Fruit fly (Drosophila melanogaster) whole organism, embryonic: ENCODE data around the gene CG5731.
A peak's percentile ranks its signal among the peaks of the same experiment; 100 is the strongest.

Experiments used
- Atf6 ChIP-seq: fragments of 200-800 bp; sonication (Bioruptor generic); IDR thresholded peaks from 2 replicates; pipeline ENCODE4 v1.3.6; 2022; ENCODE audit warnings: missing biosample characterization, missing genetic modification characterization
- B-H2 ChIP-seq: fragments of 200-800 bp; sonication (Bioruptor generic); optimal IDR thresholded peaks from 2 replicates; lab custom pipeline; 2018; ENCODE audit warnings: missing biosample characterization, mild to moderate bottlenecking, missing genetic modification characterization
- C15 ChIP-seq: fragments of 200-800 bp; sonication (Bioruptor generic); IDR thresholded peaks from 3 replicates; pipeline ENCODE4 v1.3.6; 2022; ENCODE audit warnings: missing biosample characterization, missing genetic modification characterization
- CG10147 ChIP-seq: fragments of 200-800 bp; sonication (Bioruptor generic); optimal IDR thresholded peaks from 2 replicates; lab custom pipeline; 2019; ENCODE audit warnings: missing biosample characterization, mild to moderate bottlenecking, missing genetic modification characterization, moderate library complexity
- CG10565 ChIP-seq: fragments of 200-800 bp; sonication (Bioruptor generic); optimal IDR thresholded peaks from 3 replicates; lab custom pipeline; 2016; ENCODE audit warnings: missing biosample characterization, mild to moderate bottlenecking, missing genetic modification characterization
- CG11398 ChIP-seq: fragments of 200-800 bp; sonication (Bioruptor generic); optimal IDR thresholded peaks from 2 replicates; lab custom pipeline; 2016; ENCODE audit warnings: missing biosample characterization, missing genetic modification characterization
- CG13424 ChIP-seq: fragments of 200-800 bp; sonication (Bioruptor generic); optimal IDR thresholded peaks from 2 replicates; lab custom pipeline; 2019; ENCODE audit warnings: missing biosample characterization, mild to moderate bottlenecking, missing genetic modification characterization, moderate library complexity
- CG13624 ChIP-seq: fragments of 200-800 bp; sonication (Bioruptor generic); optimal IDR thresholded peaks from 2 replicates; lab custom pipeline; 2016; ENCODE audit warnings: missing biosample characterization, missing genetic modification characterization
- CG1529 ChIP-seq: fragments of 200-800 bp; sonication (Bioruptor generic); optimal IDR thresholded peaks from 3 replicates; lab custom pipeline; 2018; ENCODE audit warnings: missing biosample characterization, missing genetic modification characterization
- CG18262 ChIP-seq: fragments of 200-800 bp; optimal IDR thresholded peaks from 3 replicates; lab custom pipeline; 2019; ENCODE audit warnings: missing biosample characterization, mild to moderate bottlenecking, missing genetic modification characterization, moderate library complexity
- CG18476 ChIP-seq: fragments of 200-800 bp; sonication (Bioruptor generic); optimal IDR thresholded peaks from 2 replicates; lab custom pipeline; 2016; ENCODE audit warnings: missing biosample characterization, mild to moderate bottlenecking, missing genetic modification characterization
- CG2678 ChIP-seq: fragments of 200-800 bp; sonication (Bioruptor generic); optimal IDR thresholded peaks from 3 replicates; lab custom pipeline; 2019; ENCODE audit warnings: missing biosample characterization, mild to moderate bottlenecking, missing genetic modification characterization, moderate library complexity
- CG33557 ChIP-seq: fragments of 200-800 bp; sonication (Bioruptor generic); optimal IDR thresholded peaks from 2 replicates; lab custom pipeline; 2019; ENCODE audit warnings: missing biosample characterization, mild to moderate bottlenecking, missing genetic modification characterization, moderate library complexity
- CG34224 ChIP-seq: fragments of 200-800 bp; sonication (Bioruptor generic); IDR thresholded peaks from 3 replicates; pipeline ENCODE4 v1.3.6; 2022; ENCODE audit warnings: missing biosample characterization, missing genetic modification characterization; ENCODE audit not compliant: partially characterized antibody
- CG4360 ChIP-seq: fragments of 200-800 bp; sonication (Bioruptor generic); IDR thresholded peaks from 2 replicates; pipeline ENCODE4 v1.3.6; 2022; ENCODE audit warnings: missing biosample characterization, missing genetic modification characterization
- CG4707 ChIP-seq: fragments of 200-800 bp; sonication (Bioruptor generic); optimal IDR thresholded peaks from 2 replicates; lab custom pipeline; 2018; ENCODE audit warnings: missing biosample characterization, mild to moderate bottlenecking, missing genetic modification characterization, moderate library complexity
- CG6175 ChIP-seq: fragments of 200-800 bp; sonication (Bioruptor generic); IDR thresholded peaks from 3 replicates; pipeline ENCODE4 v1.3.6; 2022; ENCODE audit warnings: missing biosample characterization, missing genetic modification characterization
- CG6272 ChIP-seq: fragments of 200-800 bp; sonication (Bioruptor generic); IDR thresholded peaks from 2 replicates; pipeline ENCODE4 v1.3.6; 2022; ENCODE audit warnings: missing biosample characterization, missing genetic modification characterization
- CG6683 ChIP-seq: fragments of 200-800 bp; sonication (Bioruptor generic); optimal IDR thresholded peaks from 2 replicates; lab custom pipeline; 2017; ENCODE audit warnings: missing biosample characterization, mild to moderate bottlenecking, missing genetic modification characterization, missing genetic modification reagents
- CkIIα-i1 ChIP-seq: fragments of 200-800 bp; sonication (Bioruptor generic); IDR thresholded peaks from 2 replicates; pipeline ENCODE4 v1.3.6; 2022; ENCODE audit warnings: missing biosample characterization, missing genetic modification characterization
- Dfd ChIP-seq, 2 experiments: fragments of >200 bp; optimal IDR thresholded peaks; 2 replicates each; lab custom pipeline; 2017; ENCODE audit warnings: missing biosample characterization in 2 of 2, missing genetic modification characterization in 2 of 2
- Dip3 ChIP-seq: fragments of 200-800 bp; sonication (Bioruptor generic); optimal IDR thresholded peaks from 3 replicates; lab custom pipeline; 2016; ENCODE audit warnings: missing biosample characterization, missing genetic modification characterization
- E2f2 ChIP-seq: fragments of 200-800 bp; sonication (Bioruptor generic); IDR thresholded peaks from 2 replicates; pipeline ENCODE4 v1.3.6; 2022; ENCODE audit warnings: missing biosample characterization, missing genetic modification characterization
- HHEX ChIP-seq: fragments of 200-800 bp; sonication (Bioruptor generic); optimal IDR thresholded peaks from 3 replicates; lab custom pipeline; 2017; ENCODE audit warnings: missing biosample characterization, mild to moderate bottlenecking, missing genetic modification characterization, missing genetic modification reagents
- Jarid2 ChIP-seq: fragments of 200-800 bp; sonication (Bioruptor generic); optimal IDR thresholded peaks from 3 replicates; lab custom pipeline; 2017; ENCODE audit warnings: mild to moderate bottlenecking, missing biosample characterization, missing genetic modification reagents, missing genetic modification characterization
- Lhr ChIP-seq: fragments of 200-800 bp; sonication (Bioruptor generic); optimal IDR thresholded peaks from 3 replicates; lab custom pipeline; 2017; ENCODE audit warnings: mild to moderate bottlenecking, missing biosample characterization, missing genetic modification reagents, missing genetic modification characterization
- Med ChIP-seq: fragments of 200-800 bp; sonication (Bioruptor generic); peaks from one replicate; lab custom pipeline; 2016; ENCODE audit warnings: missing biosample characterization, missing genetic modification characterization, mild to moderate bottlenecking, inconsistent platforms, moderate library complexity
- Mrtf ChIP-seq: fragments of 200-800 bp; sonication (Bioruptor generic); IDR thresholded peaks from 3 replicates; pipeline ENCODE4 v1.3.6; 2022; ENCODE audit warnings: missing biosample characterization, missing genetic modification characterization
- Neu2 ChIP-seq: fragments of 200-800 bp; sonication (Bioruptor generic); optimal IDR thresholded peaks from 3 replicates; lab custom pipeline; 2016; ENCODE audit warnings: missing biosample characterization, missing genetic modification characterization, borderline replicate concordance
- Spps ChIP-seq: fragments of 200-800 bp; sonication (Bioruptor generic); optimal IDR thresholded peaks from 2 replicates; lab custom pipeline; 2018; ENCODE audit warnings: missing biosample characterization, mild to moderate bottlenecking, missing genetic modification characterization
- Trl ChIP-seq, 3 experiments: fragments of >200 bp in 2 of 3; fragments of 200-800 bp in 1 of 3; sonication (Bioruptor generic) in 1 of 3; optimal IDR thresholded peaks; 2 replicates in 1 of 3; 3 replicates in 2 of 3; lab custom pipeline; 2016 to 2017; ENCODE audit warnings: missing biosample characterization in 1 of 3, missing genetic modification characterization in 1 of 3
- Xrp1 ChIP-seq: fragments of 200-800 bp; sonication (Bioruptor generic); IDR thresholded peaks from 2 replicates; pipeline ENCODE4 v1.3.6; 2022; ENCODE audit warnings: missing biosample characterization, missing genetic modification characterization
- ase ChIP-seq: fragments of 200-800 bp; sonication (Bioruptor generic); IDR thresholded peaks from 3 replicates; pipeline ENCODE4 v1.3.6; 2022; ENCODE audit warnings: missing biosample characterization, missing genetic modification characterization
- bowl ChIP-seq: fragments of 200-800 bp; sonication (Bioruptor generic); IDR thresholded peaks from 2 replicates; pipeline ENCODE4 v1.3.6; 2022; ENCODE audit warnings: missing biosample characterization, missing genetic modification characterization
- br ChIP-seq: fragments of >200 bp; optimal IDR thresholded peaks from 2 replicates; lab custom pipeline; 2017
- dysf ChIP-seq: fragments of 200-800 bp; sonication (Bioruptor generic); IDR thresholded peaks from 3 replicates; pipeline ENCODE4 v1.3.6; 2022; ENCODE audit warnings: missing biosample characterization, missing genetic modification characterization
- ewg ChIP-seq: fragments of 200-800 bp; sonication (Bioruptor generic); optimal IDR thresholded peaks from 3 replicates; lab custom pipeline; 2017; ENCODE audit warnings: mild to moderate bottlenecking, missing biosample characterization, missing genetic modification reagents, missing genetic modification characterization
- fu2 ChIP-seq: fragments of 200-800 bp; sonication (Bioruptor generic); optimal IDR thresholded peaks from 2 replicates; lab custom pipeline; 2016; ENCODE audit warnings: missing biosample characterization, missing genetic modification characterization
- h ChIP-seq: fragments of >200 bp; optimal IDR thresholded peaks from 2 replicates; lab custom pipeline; 2017
- lab ChIP-seq: fragments of 200-800 bp; sonication (Bioruptor generic); optimal IDR thresholded peaks from 3 replicates; lab custom pipeline; 2017; ENCODE audit warnings: missing biosample characterization, missing genetic modification characterization, mild to moderate bottlenecking, moderate library complexity, missing genetic modification reagents
- lola ChIP-seq, 3 experiments: fragments of >200 bp in 2 of 3; fragments of 200-800 bp in 1 of 3; sonication (Bioruptor generic) in 1 of 3; optimal IDR thresholded peaks; 2 replicates each; lab custom pipeline; 2017 to 2019; ENCODE audit warnings: missing biosample characterization in 3 of 3, missing genetic modification characterization in 3 of 3, mild to moderate bottlenecking in 1 of 3, moderate library complexity in 1 of 3
- pan ChIP-seq, 4 experiments: fragments of >200 bp in 3 of 4; fragments of 200-800 bp in 1 of 4; sonication (Bioruptor generic) in 1 of 4; optimal IDR thresholded peaks in 3 of 4; IDR thresholded peaks in 1 of 4; 2 replicates each; pipeline versions ENCODE4 v1.3.6 to Lab custom; 2017 to 2022; ENCODE audit warnings: missing biosample characterization in 2 of 4, missing genetic modification characterization in 2 of 4, mixed read lengths in 1 of 4
- pfk ChIP-seq: fragments of 200-800 bp; sonication (Bioruptor generic); optimal IDR thresholded peaks from 2 replicates; lab custom pipeline; 2018; ENCODE audit warnings: missing biosample characterization, mild to moderate bottlenecking, missing genetic modification characterization, moderate library complexity
- pros ChIP-seq: fragments of 200-800 bp; sonication (Bioruptor generic); optimal IDR thresholded peaks from 3 replicates; lab custom pipeline; 2019; ENCODE audit warnings: missing biosample characterization, mild to moderate bottlenecking, missing genetic modification characterization, moderate library complexity
- pzg ChIP-seq: fragments of 200-800 bp; sonication (Bioruptor generic); optimal IDR thresholded peaks from 3 replicates; lab custom pipeline; 2018; ENCODE audit warnings: missing biosample characterization, mild to moderate bottlenecking, missing genetic modification characterization, moderate library complexity
- repo ChIP-seq: fragments of 200-800 bp; sonication (Bioruptor generic); optimal IDR thresholded peaks from 2 replicates; lab custom pipeline; 2016; ENCODE audit warnings: missing biosample characterization, missing genetic modification characterization
- sima ChIP-seq: fragments of 200-800 bp; sonication (Bioruptor generic); optimal IDR thresholded peaks from 2 replicates; lab custom pipeline; 2016; ENCODE audit warnings: missing biosample characterization, missing genetic modification characterization
- stc ChIP-seq: fragments of 200-800 bp; sonication (Bioruptor generic); IDR thresholded peaks from 2 replicates; pipeline ENCODE4 v1.3.6; 2022; ENCODE audit warnings: missing biosample characterization, missing genetic modification characterization
- tup ChIP-seq: fragments of 200-800 bp; sonication (Bioruptor generic); optimal IDR thresholded peaks from 2 replicates; lab custom pipeline; 2016; ENCODE audit warnings: missing biosample characterization, mild to moderate bottlenecking, missing genetic modification characterization, moderate library complexity

The CG5731 gene

DNA sequence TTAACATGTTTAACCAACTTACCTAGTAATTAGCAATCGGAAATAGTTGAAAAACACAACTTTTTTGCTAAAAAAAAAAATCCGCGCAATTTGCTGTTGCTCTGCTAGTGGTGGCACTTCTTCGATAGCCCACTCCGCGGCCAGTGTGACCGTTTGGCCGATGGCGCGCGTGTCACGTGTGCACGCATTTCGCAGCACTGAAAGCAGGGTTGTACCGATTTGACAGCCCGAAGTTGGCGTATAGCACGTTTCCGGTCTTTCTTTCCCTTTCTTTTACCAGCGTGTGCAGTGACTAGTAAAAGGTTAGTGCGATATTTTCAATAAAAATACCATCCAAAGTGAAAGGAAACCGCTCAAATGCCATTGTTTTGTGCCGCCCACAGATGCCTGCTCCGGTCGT is 8.7 kb downstream of the CG5731 start, which contains the start of the genes Ripalpha and RpL7 (continued):
- TF ChIP-seq repo (GFP tag; lab: Kevin White, UChicago) (peak; percentile 94), CG6272 (peak; percentile 94), Atf6 (GFP tag; lab: Robert Waterston, UW) (peak; percentile 94), CG13624 (GFP tag; lab: Kevin White, UChicago) (peak; percentile 99), tup (GFP tag; lab: Kevin White, UChicago) (peak; percentile 97), CG34224 (GFP tag; lab: Robert Waterston, UW) (peak; percentile 84), Dfd (GFP tag; optimal IDR thresholded peaks at IDR 0.05; lab: Kevin White, UChicago) (no peak), Med (GFP tag; lab: Kevin White, UChicago) (peak; percentile 100), CG2678 (tag; lab: Kevin White, UChicago) (peak; percentile 90), Trl (optimal IDR thresholded peaks at IDR 0.05; lab: Kevin White, UChicago) (no peak), Trl (GFP tag; optimal IDR thresholded peaks at IDR 0.05; lab: Kevin White, UChicago) (peak; percentile 99), C15 (GFP tag; lab: Robert Waterston, UW) (peak; percentile 95), stc (GFP tag; lab: Robert Waterston, UW) (peak; percentile 90), CG6175 (peak; percentile 97; the same call in 2 of the 3 replicates), HHEX (GFP tag; lab: Kevin White, UChicago) (peak; percentile 99), Jarid2 (GFP tag; lab: Kevin White, UChicago) (peak; percentile 93), CG18476 (GFP tag; lab: Kevin White, UChicago) (peak; percentile 92), CG13424 (peak; percentile 87), B-H2 (GFP tag; lab: Kevin White, UChicago) (peak; percentile 99), fu2 (GFP tag; lab: Kevin White, UChicago) (peak; percentile 98), Lhr (GFP tag; lab: Kevin White, UChicago) (peak; percentile 98), Spps (tag; lab: Kevin White, UChicago) (peak; percentile 90), sima (GFP tag; lab: Kevin White, UChicago) (peak; percentile 96), CG6683 (GFP tag; lab: Kevin White, UChicago) (peak; percentile 98), CG18262 (tag; lab: Kevin White, UChicago) (peak; percentile 84), CkIIα-i1 (GFP tag; lab: Robert Waterston, UW) (peak; percentile 83; the same call in 1 of the 2 replicates), pzg (peak; percentile 100), pfk (peak; percentile 88), E2f2 (GFP tag; lab: Robert Waterston, UW) (peak; percentile 89), CG4707 (GFP tag; lab: Kevin White, UChicago) (peak; percentile 94), Mrtf (peak; percentile 92), Neu2 (GFP tag; lab: Kevin White, UChicago) (peak; percentile 84), CG10565 (GFP tag; lab: Kevin White, UChicago) (peak; percentile 91), CG4360 (GFP tag; lab: Robert Waterston, UW) (peak; percentile 74), lab (GFP tag; lab: Kevin White, UChicago) (peak; percentile 100), pros (GFP tag; lab: Kevin White, UChicago) (peak; percentile 43), Dip3 (peak; percentile 97), br (lab: Kevin White, UChicago) (no peak), Xrp1 (GFP tag; lab: Robert Waterston, UW) (peak; percentile 81), h (lab: Kevin White, UChicago) (no peak), bowl (peak; percentile 90), lola (GFP tag; optimal IDR thresholded peaks at IDR 0.05; lab: Kevin White, UChicago) (peak in 1 of 3 experiments; percentile 78), CG1529 (GFP tag; lab: Kevin White, UChicago) (peak; percentile 95), CG33557 (GFP tag; lab: Kevin White, UChicago) (peak; percentile 94), pan (optimal IDR thresholded peaks at IDR 0.05; lab: Kevin White, UChicago) (no peak), pan (GFP tag; optimal IDR thresholded peaks at IDR 0.05 in 1 of 2, IDR thresholded peaks at IDR 0.05 in 1 of 2) (peak in 1 of 2 experiments; percentile 96), CG10147 (GFP tag; lab: Kevin White, UChicago) (peak; percentile 89), dysf (GFP tag; lab: Robert Waterston, UW) (peak; percentile 96), ase (GFP tag; lab: Robert Waterston, UW) (peak; percentile 94), ewg (GFP tag; lab: Kevin White, UChicago) (peak; percentile 98), CG11398 (GFP tag; lab: Kevin White, UChicago) (peak; percentile 98)
